Fruit fly (Drosophila melanogaster) whole organism, embryonic: Measurements from ENCODE around the gene CG13306.
A peak's percentile ranks its signal among the peaks of the same experiment; 100 is the strongest.

ENCODE experiments used
- BEAF-32 ChIP-seq: fragments of 200-800 bp; sonication (Bioruptor generic); optimal IDR thresholded peaks from 3 replicates; lab custom pipeline; 2017; ENCODE audit warnings: missing biosample characterization, missing genetic modification characterization, mild to moderate bottlenecking, moderate library complexity, missing genetic modification reagents
- CG15269 ChIP-seq: fragments of 200-800 bp; sonication (Bioruptor generic); optimal IDR thresholded peaks from 2 replicates; lab custom pipeline; 2018; ENCODE audit warnings: missing biosample characterization, mild to moderate bottlenecking, missing genetic modification characterization, moderate library complexity
- CG1832 ChIP-seq: fragments of 200-800 bp; sonication (Bioruptor generic); optimal IDR thresholded peaks from 2 replicates; lab custom pipeline; 2017; ENCODE audit warnings: missing biosample characterization, mild to moderate bottlenecking, missing genetic modification characterization, inconsistent platforms
- CG7928 ChIP-seq: fragments of 200-800 bp; sonication (Bioruptor generic); optimal IDR thresholded peaks from 2 replicates; lab custom pipeline; 2017; ENCODE audit warnings: missing biosample characterization, mild to moderate bottlenecking, missing genetic modification characterization
- CG9609 ChIP-seq: fragments of 200-800 bp; sonication (Bioruptor generic); optimal IDR thresholded peaks from 3 replicates; lab custom pipeline; 2016; ENCODE audit warnings: missing biosample characterization, missing genetic modification characterization
- Mes4 ChIP-seq: fragments of 200-800 bp; sonication (Bioruptor generic); optimal IDR thresholded peaks from 2 replicates; lab custom pipeline; 2016; ENCODE audit warnings: missing biosample characterization, missing genetic modification characterization
- Usf ChIP-seq: fragments of 200-800 bp; sonication (Bioruptor generic); optimal IDR thresholded peaks from 2 replicates; lab custom pipeline; 2017; ENCODE audit warnings: missing genotype, missing biosample characterization, missing genetic modification characterization
- fd96Cb ChIP-seq: fragments of 200-800 bp; sonication (Bioruptor generic); optimal IDR thresholded peaks from 2 replicates; lab custom pipeline; 2018; ENCODE audit warnings: missing biosample characterization, mild to moderate bottlenecking, missing genetic modification characterization, moderate library complexity
- pita ChIP-seq: fragments of 200-800 bp; sonication (Bioruptor generic); optimal IDR thresholded peaks from 2 replicates; lab custom pipeline; 2017; ENCODE audit warnings: missing biosample characterization, mild to moderate bottlenecking, missing genetic modification characterization
- schlank ChIP-seq: fragments of 200-800 bp; sonication (Bioruptor generic); optimal IDR thresholded peaks from 2 replicates; lab custom pipeline; 2018; ENCODE audit warnings: missing biosample characterization, mild to moderate bottlenecking, missing genetic modification characterization
- vnd ChIP-seq: fragments of 200-800 bp; sonication (Bioruptor generic); IDR thresholded peaks from 3 replicates; pipeline ENCODE4 v1.3.6; 2022; ENCODE audit warnings: missing biosample characterization, missing genetic modification characterization; ENCODE audit not compliant: partially characterized antibody

DNA sequence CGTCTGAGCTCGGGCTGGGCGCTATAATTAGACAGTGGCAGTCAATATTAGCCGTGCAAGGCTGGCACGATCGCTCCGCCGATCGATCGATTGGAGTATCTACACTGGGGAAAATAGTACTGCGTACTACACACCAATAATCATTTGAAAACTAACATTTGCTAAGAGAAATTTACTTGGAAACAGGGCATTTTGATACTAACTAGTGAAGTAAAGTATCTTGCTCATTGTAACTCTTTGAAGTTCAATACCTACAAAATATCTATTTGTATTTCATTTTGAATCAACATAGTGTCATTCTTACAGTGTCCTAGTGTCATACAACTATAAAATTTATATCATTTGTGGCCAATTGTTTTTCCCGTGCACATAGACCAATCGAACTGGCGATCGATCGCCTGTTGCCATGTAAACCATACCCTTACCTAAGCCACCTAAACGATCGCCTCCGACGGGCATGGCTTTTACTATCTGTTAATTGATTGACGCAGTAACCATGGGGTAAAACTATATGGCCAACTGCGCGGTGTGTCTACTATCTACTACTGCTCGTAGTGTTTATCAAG lies 48.8 kb downstream of the CG13306 start:
- TF ChIP-seq Usf: peak; percentile 59
- TF ChIP-seq CG9609: peak; percentile 82
- TF ChIP-seq fd96Cb (tag; lab: Kevin White, UChicago): peak; percentile 70
- no peak for TF ChIP-seq CG1832 (GFP tag; lab: Kevin White, UChicago)
- peak; percentile 86 for TF ChIP-seq CG15269
- TF ChIP-seq vnd (GFP tag; lab: Robert Waterston, UW): no peak
- TF ChIP-seq CG7928: peak; percentile 43
- TF ChIP-seq Mes4 (GFP tag; lab: Kevin White, UChicago): peak; percentile 59
- no peak for TF ChIP-seq BEAF-32
- peak; percentile 10 for TF ChIP-seq schlank (tag; lab: Kevin White, UChicago)
- no peak for TF ChIP-seq pita (GFP tag; lab: Kevin White, UChicago)
